Fruit fly (Drosophila melanogaster): Measurements from ENCODE around the gene CG15739.

dm6 chrX:11924562-11924961 lies 51.4 kb downstream of the CG15739 start, which contains the start of gene Sclp:
- no peak for TF ChIP-seq usp (GFP tag; optimal IDR thresholded peaks at IDR 0.05)
- no peak for TF ChIP-seq psq (optimal IDR thresholded peaks at IDR 0.05)
